Worm (Caenorhabditis elegans) whole organism, early embryonic: ENCODE data around the gene F09C8.2.

ENCODE experiments used
- B0310.2 ChIP-seq: sonication (generic microtip); optimal IDR thresholded peaks from 2 replicates; lab custom pipeline; 2016; ENCODE audit warnings: mild to moderate bottlenecking, missing genetic modification characterization, missing compliant biosample characterization
- F13C5.2 ChIP-seq: sonication (generic microtip); optimal IDR thresholded peaks from 2 replicates; lab custom pipeline; 2017; ENCODE audit warnings: mild to moderate bottlenecking, missing genetic modification characterization, inconsistent platforms, missing compliant biosample characterization
- aly-1 ChIP-seq: sonication (generic microtip); optimal IDR thresholded peaks from 2 replicates; lab custom pipeline; 2016; ENCODE audit warnings: missing genetic modification characterization, missing compliant biosample characterization
- ama-1 ChIP-seq: fragments of 150-350 bp; optimal IDR thresholded peaks from 2 replicates; lab custom pipeline; 2014
- ceh-13 ChIP-seq: fragments of 200-800 bp; sonication (Bioruptor generic); optimal IDR thresholded peaks from 2 replicates; lab custom pipeline; 2018; ENCODE audit warnings: mild to moderate bottlenecking, missing genetic modification characterization, missing compliant biosample characterization
- ceh-36 ChIP-seq: sonication (generic microtip); optimal IDR thresholded peaks from 2 replicates; lab custom pipeline; 2016; ENCODE audit warnings: missing genetic modification characterization, inconsistent platforms, missing compliant biosample characterization
- ets-7 ChIP-seq: sonication (generic microtip); optimal IDR thresholded peaks from 2 replicates; lab custom pipeline; 2016; ENCODE audit warnings: missing genotype, missing genetic modification characterization, missing compliant biosample characterization
- hmbx-1 ChIP-seq: sonication (generic microtip); optimal IDR thresholded peaks from 2 replicates; lab custom pipeline; 2016; ENCODE audit warnings: mild to moderate bottlenecking, missing genetic modification characterization, missing compliant biosample characterization
- pes-1 ChIP-seq: fragments of 200-800 bp; sonication (Bioruptor generic); IDR thresholded peaks from 2 replicates; pipeline ENCODE4 v1.3.6; 2022; ENCODE audit warnings: missing genetic modification reagents, missing genetic modification characterization, missing compliant biosample characterization
- scrt-1 ChIP-seq: fragments of 200-800 bp; sonication (Bioruptor generic); IDR thresholded peaks from 2 replicates; pipeline ENCODE4 v1.3.6; 2022; ENCODE audit warnings: missing genetic modification characterization, missing compliant biosample characterization
- sea-1 ChIP-seq: fragments of 200-800 bp; sonication (Bioruptor generic); conservative IDR thresholded peaks from 2 replicates; pipeline ENCODE4 v1.3.6; 2022; ENCODE audit warnings: missing genetic modification characterization, missing compliant biosample characterization
- tbx-11 ChIP-seq: fragments of 200-800 bp; sonication (Bioruptor generic); IDR thresholded peaks from 2 replicates; pipeline ENCODE4 v1.3.6; 2022; ENCODE audit warnings: missing genetic modification characterization, missing compliant biosample characterization
- tbx-37 ChIP-seq: fragments of 200-800 bp; sonication (Bioruptor generic); conservative IDR thresholded peaks from 2 replicates; pipeline ENCODE4 v1.3.6; 2022; ENCODE audit warnings: missing genetic modification reagents, missing genetic modification characterization, missing compliant biosample characterization
- tra-4 ChIP-seq: sonication (generic microtip); optimal IDR thresholded peaks from 2 replicates; lab custom pipeline; 2017; ENCODE audit warnings: missing genetic modification characterization, missing compliant biosample characterization

The F09C8.2 gene

ce11 chrX:16094370-16094769, 52.5 kb downstream of the F09C8.2 start, which contains the start of gene C30F2.5:
C30F2.5 (plus strand) TSS chrX:16094670.
- TF ChIP-seq F13C5.2 (no peak), sea-1 (GFP tag; lab: Robert Waterston, UW) (no peak), ceh-13 (GFP tag; lab: Kevin White, UChicago) (no peak), aly-1 (no peak), tbx-37 (GFP tag; lab: Robert Waterston, UW) (no peak), ets-7 (tag; lab: Kevin White, UChicago) (no peak), scrt-1 (GFP tag; lab: Robert Waterston, UW) (no peak), hmbx-1 (tag; lab: Kevin White, UChicago) (no peak), tbx-11 (GFP tag; lab: Robert Waterston, UW) (no peak), tra-4 (no peak)

DNA sequence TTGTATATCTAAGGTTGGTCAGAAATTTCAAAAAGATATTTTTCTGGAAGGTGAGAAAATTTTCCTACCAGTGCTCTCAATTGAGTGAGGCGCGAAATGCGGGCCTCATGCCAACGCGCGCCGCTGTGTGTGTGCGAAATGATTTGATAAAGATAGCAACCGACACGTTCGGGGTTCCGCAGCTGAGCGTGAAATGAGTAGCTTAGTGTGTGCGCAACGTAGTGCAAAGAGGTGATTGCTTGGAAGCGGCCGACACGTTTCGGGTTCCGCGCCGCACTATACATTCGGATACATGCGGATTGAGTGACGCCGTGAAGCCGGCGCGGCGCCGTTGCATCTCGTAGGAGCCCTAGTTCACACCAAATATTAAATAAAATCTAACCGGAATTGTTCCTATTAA, 55.7 kb downstream of the F09C8.2 start:
- no peak for TF ChIP-seq B0310.2 (tag; lab: Kevin White, UChicago)
- no peak for TF ChIP-seq ceh-13 (GFP tag; lab: Kevin White, UChicago)
- no peak for TF ChIP-seq ama-1 (lab: Kevin White, UChicago)
- no peak for TF ChIP-seq ceh-36 (tag; lab: Kevin White, UChicago)
- no peak for TF ChIP-seq pes-1 (GFP tag; lab: Robert Waterston, UW)
